Fruit fly (Drosophila melanogaster): ENCODE data around the gene knk.

knk gene

dm6 chr3R:10144103-10144998 lies 18.9 kb upstream of the knk start, which contains the start of the genes TAF1B and Invadolysin (continued):
- no peak for TF ChIP-seq fu2 (GFP tag; optimal IDR thresholded peaks at IDR 0.05)
- TF ChIP-seq pzg (GFP tag; optimal IDR thresholded peaks at IDR 0.05), result peak; percentile 98
- TF ChIP-seq HLH3B (GFP tag; IDR thresholded peaks at IDR 0.05), result 0 out of 2 replicates have a peak, but pooled peaks have one; percentile 22
- TF ChIP-seq H15 (GFP tag; IDR thresholded peaks at IDR 0.05), result peak; percentile 25; the same call in 1 of the 3 replicates
- TF ChIP-seq NC2α (GFP tag; optimal IDR thresholded peaks at IDR 0.05), result no peak
- peak; percentile 73 for TF ChIP-seq CG14860 (GFP tag; IDR thresholded peaks at IDR 0.05; ENCODE audit: partially characterized antibody)
- peak; percentile 64 for TF ChIP-seq CG14441 (GFP tag; IDR thresholded peaks at IDR 0.05)
- peak; percentile 48 for TF ChIP-seq sug (tag; optimal IDR thresholded peaks at IDR 0.05)
- no peak for TF ChIP-seq al (GFP tag; IDR thresholded peaks at IDR 0.05)
- peak; percentile 59 for TF ChIP-seq CG10543 (GFP tag; optimal IDR thresholded peaks at IDR 0.05)
- TF ChIP-seq en (GFP tag; optimal IDR thresholded peaks at IDR 0.05), result no peak
- TF ChIP-seq CG6813 (GFP tag; optimal IDR thresholded peaks at IDR 0.05), result peak; percentile 8
- peak; percentile 69 for TF ChIP-seq nmo (GFP tag; optimal IDR thresholded peaks at IDR 0.05)
- TF ChIP-seq tna (GFP tag; IDR thresholded peaks at IDR 0.05; ENCODE audit: partially characterized antibody), result peak; percentile 80
- peak; percentile 77 for TF ChIP-seq trem (tag; optimal IDR thresholded peaks at IDR 0.05)
- TF ChIP-seq CG7963 (GFP tag; IDR thresholded peaks at IDR 0.05; ENCODE audit: partially characterized antibody), result peak; percentile 88
- TF ChIP-seq Hsf (GFP tag; optimal IDR thresholded peaks at IDR 0.05), result peak; percentile 13
- peak; percentile 69; the same call in 2 of the 3 replicates for TF ChIP-seq CG11456 (GFP tag; IDR thresholded peaks at IDR 0.05)
- no peak for TF ChIP-seq CG3726 (GFP tag; IDR thresholded peaks at IDR 0.05)
- peak; percentile 55 for TF ChIP-seq gsb-n (tag; optimal IDR thresholded peaks at IDR 0.05)
- peak; percentile 58; the same call in 2 of the 3 replicates for TF ChIP-seq ci (GFP tag; IDR thresholded peaks at IDR 0.05)
- TF ChIP-seq pho (GFP tag; optimal IDR thresholded peaks at IDR 0.05), result no peak
- peak; percentile 70 for TF ChIP-seq Rfx (GFP tag; IDR thresholded peaks at IDR 0.05)
- 0 out of 2 replicates have a peak, but pooled peaks have one; percentile 30 for TF ChIP-seq CG14014 (GFP tag; IDR thresholded peaks at IDR 0.05)
- peak; percentile 67 for TF ChIP-seq HmgD (GFP tag; optimal IDR thresholded peaks at IDR 0.05)
- TF ChIP-seq mld (GFP tag; IDR thresholded peaks at IDR 0.05; ENCODE audit: partially characterized antibody), result peak; percentile 88
- peak; percentile 45 for TF ChIP-seq CG12769 (tag; optimal IDR thresholded peaks at IDR 0.05)
- peak; percentile 54 for TF ChIP-seq CG31365 (tag; optimal IDR thresholded peaks at IDR 0.05)
- peak; percentile 38 for TF ChIP-seq caup (GFP tag; optimal IDR thresholded peaks at IDR 0.05; ENCODE audit: severe bottlenecking)
- TF ChIP-seq CG17328 (GFP tag; IDR thresholded peaks at IDR 0.05), result peak; percentile 33
- no peak for TF ChIP-seq pfk (GFP tag; optimal IDR thresholded peaks at IDR 0.05)
- TF ChIP-seq Deaf1 (tag; optimal IDR thresholded peaks at IDR 0.05), result peak; percentile 94
- no peak for TF ChIP-seq Mrtf (GFP tag; IDR thresholded peaks at IDR 0.05)
- no peak for TF ChIP-seq CG15479 (GFP tag; optimal IDR thresholded peaks at IDR 0.05)
- peak; percentile 41 for TF ChIP-seq B-H2 (GFP tag; optimal IDR thresholded peaks at IDR 0.05)
- TF ChIP-seq CG18476 (GFP tag; optimal IDR thresholded peaks at IDR 0.05), result peak; percentile 36
- no peak for TF ChIP-seq CG1024 (GFP tag; IDR thresholded peaks at IDR 0.05)
- TF ChIP-seq CG2678 (tag; optimal IDR thresholded peaks at IDR 0.05), result peak; percentile 46
- TF ChIP-seq knrl (GFP tag; IDR thresholded peaks at IDR 0.05; ENCODE audit: partially characterized antibody), result peak; percentile 94
- TF ChIP-seq Dfd (GFP tag; optimal IDR thresholded peaks at IDR 0.05), result no peak
- peak; percentile 69 for TF ChIP-seq CG2712 (tag; optimal IDR thresholded peaks at IDR 0.05)
- peak; percentile 50 for TF ChIP-seq gro (GFP tag; optimal IDR thresholded peaks at IDR 0.05)
- TF ChIP-seq CG18599 (GFP tag; optimal IDR thresholded peaks at IDR 0.05), result peak; percentile 60
- peak; percentile 84 for TF ChIP-seq CG14710 (tag; optimal IDR thresholded peaks at IDR 0.05)
- TF ChIP-seq MBD-R2 (GFP tag; IDR thresholded peaks at IDR 0.05), result peak; percentile 54
- TF ChIP-seq ems (GFP tag; optimal IDR thresholded peaks at IDR 0.05), result peak; percentile 42
- TF ChIP-seq CG6854 (GFP tag; optimal IDR thresholded peaks at IDR 0.05), result peak; percentile 48
- 0 out of 3 replicates have a peak, but pooled peaks have one; percentile 34 for TF ChIP-seq Aef1 (GFP tag; IDR thresholded peaks at IDR 0.05)

All from whole organism, embryonic.